Worm (Caenorhabditis elegans): ENCODE data around the gene gly-9.

The gly-9 gene

ce11 chrIII:11289876-11290275 lies 504 bp downstream of the gly-9 start (continued):
- peak; percentile 81 for TF ChIP-seq xnd-1 (tag; optimal IDR thresholded peaks at IDR 0.05)
- no peak for TF ChIP-seq him-1 (tag; optimal IDR thresholded peaks at IDR 0.05)
- TF ChIP-seq ztf-22 (GFP tag; optimal IDR thresholded peaks at IDR 0.05) = no peak
- peak; percentile 44 for TF ChIP-seq snpc-1.1 (tag; optimal IDR thresholded peaks at IDR 0.05; ENCODE audit: insufficient read depth)
- TF ChIP-seq T07F8.4 (tag; optimal IDR thresholded peaks at IDR 0.05) = no peak
- TF ChIP-seq egl-18 (GFP tag; IDR thresholded peaks at IDR 0.05) = no peak
- TF ChIP-seq mcd-1 (GFP tag; IDR thresholded peaks at IDR 0.05) = peak; percentile 24; the same call in 1 of the 2 replicates
- TF ChIP-seq ceh-91 (GFP tag; IDR thresholded peaks at IDR 0.05) = peak; percentile 74
- TF ChIP-seq ceh-100 (GFP tag; IDR thresholded peaks at IDR 0.05) = 0 out of 2 replicates have a peak, but pooled peaks have one; percentile 29
- TF ChIP-seq lin-40 (tag; optimal IDR thresholded peaks at IDR 0.05) = no peak
- TF ChIP-seq madf-8 (GFP tag; conservative IDR thresholded peaks at IDR 0.05) = peak; percentile 85
- TF ChIP-seq madf-6 (GFP tag; IDR thresholded peaks at IDR 0.05) = peak; percentile 96
- 0 out of 2 replicates have a peak, but pooled peaks have one; percentile 31 for TF ChIP-seq aptf-2 (GFP tag; conservative IDR thresholded peaks at IDR 0.05)

- no peak for TF ChIP-seq repo-1 (tag; optimal IDR thresholded peaks at IDR 0.05)
- no peak for TF ChIP-seq attf-3 (GFP tag; conservative IDR thresholded peaks at IDR 0.05)
- TF ChIP-seq ztf-22 (GFP tag; optimal IDR thresholded peaks at IDR 0.05) = no peak
- no peak for TF ChIP-seq madf-3 (GFP tag; IDR thresholded peaks at IDR 0.05)
- TF ChIP-seq B0019.2 (GFP tag; conservative IDR thresholded peaks at IDR 0.05) = no peak
These were observed 2.1 kb downstream of the gly-9 start for ce11 chrIII:11288295-11288694.

- TF ChIP-seq hlh-12 (tag; optimal IDR thresholded peaks at IDR 0.05) = no peak
These were observed 3.0 kb downstream of the gly-9 start for ce11 chrIII:11287340-11287739.

DNA sequence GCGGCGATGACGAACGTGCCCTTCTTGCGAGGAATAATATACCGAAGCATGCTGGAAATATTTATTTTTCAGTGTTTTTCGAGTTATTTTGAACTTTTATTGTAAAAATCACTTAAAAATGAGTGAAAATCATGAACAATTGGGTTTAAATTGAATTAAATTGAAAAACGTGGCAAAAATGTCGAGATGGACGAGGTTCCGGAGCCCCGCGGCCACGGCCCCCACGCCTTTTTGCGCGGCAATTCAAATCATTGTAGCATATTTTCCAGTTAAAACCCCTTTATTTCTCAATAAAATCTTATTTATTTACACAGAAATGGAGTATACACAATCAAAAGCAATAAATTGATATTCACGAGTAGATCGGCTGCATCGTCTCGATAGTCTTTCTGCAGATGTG lies 4.3 kb downstream of the gly-9 start:
- TF ChIP-seq efl-1 (GFP tag; optimal IDR thresholded peaks at IDR 0.05) (peak; percentile 62), D2030.7 (GFP tag; IDR thresholded peaks at IDR 0.05) (0 out of 2 replicates have a peak, but pooled peaks have one; percentile 21), ceh-100 (GFP tag; IDR thresholded peaks at IDR 0.05) (0 out of 2 replicates have a peak, but pooled peaks have one; percentile 17), mcd-1 (GFP tag; IDR thresholded peaks at IDR 0.05) (peak; percentile 45), lin-35 (GFP tag; optimal IDR thresholded peaks at IDR 0.05) (peak in 1 of 3 experiments; percentile 44), rpc-1 (optimal IDR thresholded peaks at IDR 0.05) (no peak), rpc-1 (tag; optimal IDR thresholded peaks at IDR 0.05) (no peak), lin-54 (GFP tag; optimal IDR thresholded peaks at IDR 0.05) (peak; percentile 83), madf-3 (GFP tag; IDR thresholded peaks at IDR 0.05) (no peak), dpl-1 (GFP tag; optimal IDR thresholded peaks at IDR 0.05) (peak; percentile 43), let-526 (GFP tag; IDR thresholded peaks at IDR 0.05) (no peak), nhr-27 (tag; optimal IDR thresholded peaks at IDR 0.05) (no peak), cebp-2 (GFP tag; IDR thresholded peaks at IDR 0.05) (no peak), let-607 (tag; optimal IDR thresholded peaks at IDR 0.05) (peak in 1 of 2 experiments; percentile 18)

DNA sequence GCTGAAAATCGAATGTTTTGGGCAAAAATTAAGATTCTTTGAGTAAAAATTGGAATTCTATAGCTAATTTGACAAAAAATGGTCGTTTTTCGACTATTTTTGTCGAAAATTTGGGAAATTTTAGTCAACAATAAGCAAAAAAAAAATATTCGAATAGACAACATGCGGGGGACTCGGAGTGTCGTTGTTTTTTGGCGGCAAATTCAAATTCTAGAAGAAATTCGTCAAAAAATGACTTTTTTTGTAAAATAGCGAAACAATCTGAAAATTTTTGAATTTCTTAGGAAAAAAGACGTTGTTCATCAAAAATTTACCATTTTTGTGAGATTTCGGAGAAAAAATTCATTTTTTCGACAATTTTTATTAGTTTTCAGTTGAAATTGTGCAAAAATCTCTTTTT lies 6.7 kb downstream of the gly-9 start:
- TF ChIP-seq athp-1 (tag; optimal IDR thresholded peaks at IDR 0.05) (no peak), T07F8.4 (tag; optimal IDR thresholded peaks at IDR 0.05) (no peak), egl-44 (GFP tag; IDR thresholded peaks at IDR 0.05) (no peak)
